Worm (Caenorhabditis elegans) whole organism, L2 larva: Measurements from ENCODE around the gene gln-5.

ENCODE experiments used
- ZK546.5 ChIP-seq: sonication (generic microtip); optimal IDR thresholded peaks from 2 replicates; lab custom pipeline; 2017; ENCODE audit warnings: missing biosample characterization, missing genetic modification characterization
- elt-3 ChIP-seq: sonication (generic microtip); optimal IDR thresholded peaks from 2 replicates; lab custom pipeline; 2017; ENCODE audit warnings: missing biosample characterization, missing genetic modification characterization
- lsy-2 ChIP-seq, 2 experiments: fragments of 150-350 bp in 1 of 2; sonication (generic microtip) in 1 of 2; optimal IDR thresholded peaks; 2 replicates each; lab custom pipeline; 2014 to 2017; ENCODE audit warnings: missing biosample characterization in 2 of 2, missing genetic modification characterization in 2 of 2
- nhr-129 ChIP-seq: fragments of 150-350 bp; optimal IDR thresholded peaks from 2 replicates; lab custom pipeline; 2014; ENCODE audit warnings: missing biosample characterization, missing genetic modification characterization
- ztf-11 ChIP-seq: sonication (generic microtip); optimal IDR thresholded peaks from 2 replicates; lab custom pipeline; 2017; ENCODE audit warnings: missing biosample characterization, missing genetic modification characterization

ce11 chrIV:17308211-17308610 lies 34.8 kb upstream of the gln-5 start, which contains the start of gene T28F3.9:
- TF ChIP-seq lsy-2 (tag; optimal IDR thresholded peaks at IDR 0.05; lab: Kevin White, UChicago) (no peak), ztf-11 (tag; lab: Kevin White, UChicago) (no peak), ZK546.5 (tag; lab: Kevin White, UChicago) (no peak), nhr-129 (no peak), elt-3 (tag; lab: Kevin White, UChicago) (no peak)
